Worm (Caenorhabditis elegans): ENCODE results near the gene M162.5.

M162.5 gene

ce11 chrV:19790248-19790647, 29.4 kb downstream of the M162.5 start:
- TF ChIP-seq tbx-8 (GFP tag; optimal IDR thresholded peaks at IDR 0.05) (no peak), drap-1 (GFP tag; optimal IDR thresholded peaks at IDR 0.05) (no peak), nhr-76 (tag; optimal IDR thresholded peaks at IDR 0.05) (no peak), sem-2 (GFP tag; optimal IDR thresholded peaks at IDR 0.05) (no peak), lsy-2 (tag; optimal IDR thresholded peaks at IDR 0.05) (no peak), nhr-2 (tag; optimal IDR thresholded peaks at IDR 0.05) (no peak), ztf-11 (tag; optimal IDR thresholded peaks at IDR 0.05) (no peak), ceh-83 (GFP tag; optimal IDR thresholded peaks at IDR 0.05) (no peak), pha-4 (tag; optimal IDR thresholded peaks at IDR 0.05) (no peak), nhr-28 (tag; optimal IDR thresholded peaks at IDR 0.05) (no peak), unc-120 (tag; optimal IDR thresholded peaks at IDR 0.05; ENCODE audit: poor library complexity, severe bottlenecking) (no peak), ceh-43 (GFP tag; optimal IDR thresholded peaks at IDR 0.05) (no peak), mep-1 (tag; optimal IDR thresholded peaks at IDR 0.05) (no peak), flh-1 (GFP tag; optimal IDR thresholded peaks at IDR 0.05) (no peak), lin-13 (tag; optimal IDR thresholded peaks at IDR 0.05) (no peak), elt-1 (tag; optimal IDR thresholded peaks at IDR 0.05; ENCODE audit: borderline replicate concordance, insufficient read depth) (no peak), sptf-1 (tag; optimal IDR thresholded peaks at IDR 0.05) (no peak), nhr-12 (tag; optimal IDR thresholded peaks at IDR 0.05) (no peak), lin-32 (GFP tag; optimal IDR thresholded peaks at IDR 0.05) (no peak)

ce11 chrV:19794931-19795330, 34.1 kb downstream of the M162.5 start, which contains the start of gene M162.7:
TSS of gene M162.7 (minus strand) at chrV:19795031.
- TF ChIP-seq nhr-12 (tag; optimal IDR thresholded peaks at IDR 0.05) (no peak), mep-1 (tag; optimal IDR thresholded peaks at IDR 0.05) (no peak), elt-3 (tag; optimal IDR thresholded peaks at IDR 0.05) (no peak), elt-1 (tag; optimal IDR thresholded peaks at IDR 0.05; ENCODE audit: borderline replicate concordance, insufficient read depth) (no peak), lin-32 (GFP tag; optimal IDR thresholded peaks at IDR 0.05) (no peak), zip-8 (tag; optimal IDR thresholded peaks at IDR 0.05) (no peak), tbx-8 (GFP tag; optimal IDR thresholded peaks at IDR 0.05) (no peak), unc-62 (GFP tag; optimal IDR thresholded peaks at IDR 0.05) (no peak), bed-3 (GFP tag; optimal IDR thresholded peaks at IDR 0.05) (no peak), ceh-39 (tag; optimal IDR thresholded peaks at IDR 0.05) (no peak), sptf-1 (tag; optimal IDR thresholded peaks at IDR 0.05) (no peak), drap-1 (GFP tag; optimal IDR thresholded peaks at IDR 0.05) (no peak), nhr-2 (tag; optimal IDR thresholded peaks at IDR 0.05) (no peak), mab-5 (tag; optimal IDR thresholded peaks at IDR 0.05) (no peak), nhr-28 (tag; optimal IDR thresholded peaks at IDR 0.05) (no peak), M03D4.4 (tag; optimal IDR thresholded peaks at IDR 0.05) (no peak), cnd-1 (tag; optimal IDR thresholded peaks at IDR 0.05) (no peak), ceh-43 (GFP tag; optimal IDR thresholded peaks at IDR 0.05) (no peak), snpc-4 (tag; optimal IDR thresholded peaks at IDR 0.05) (no peak), ceh-83 (GFP tag; optimal IDR thresholded peaks at IDR 0.05) (no peak)

ce11 chrV:19801033-19801432, 40.2 kb downstream of the M162.5 start, which contains the start of gene Y116F11B.2:
TSS of gene Y116F11B.2 (minus strand) at chrV:19801133.
- no peak for TF ChIP-seq lsy-2 (tag; optimal IDR thresholded peaks at IDR 0.05)

ce11 chrV:19802797-19803196, 41.9 kb downstream of the M162.5 start:
- TF ChIP-seq elt-3 (tag; optimal IDR thresholded peaks at IDR 0.05) (no peak), unc-39 (tag; optimal IDR thresholded peaks at IDR 0.05) (no peak), flh-1 (GFP tag; optimal IDR thresholded peaks at IDR 0.05) (no peak), nhr-12 (tag; optimal IDR thresholded peaks at IDR 0.05) (no peak), nhr-2 (tag; optimal IDR thresholded peaks at IDR 0.05) (no peak), nhr-237 (tag; optimal IDR thresholded peaks at IDR 0.05) (no peak), sptf-1 (tag; optimal IDR thresholded peaks at IDR 0.05) (no peak), drap-1 (GFP tag; optimal IDR thresholded peaks at IDR 0.05) (no peak), blmp-1 (tag; optimal IDR thresholded peaks at IDR 0.05) (no peak), hlh-1 (tag; optimal IDR thresholded peaks at IDR 0.05) (no peak), sem-2 (GFP tag; optimal IDR thresholded peaks at IDR 0.05) (no peak), unc-120 (tag; optimal IDR thresholded peaks at IDR 0.05; ENCODE audit: poor library complexity, severe bottlenecking) (no peak), ztf-11 (tag; optimal IDR thresholded peaks at IDR 0.05) (no peak), lsy-2 (tag; optimal IDR thresholded peaks at IDR 0.05) (no peak), lin-13 (tag; optimal IDR thresholded peaks at IDR 0.05) (no peak), bed-3 (GFP tag; optimal IDR thresholded peaks at IDR 0.05) (no peak)

- TF ChIP-seq sptf-1 (tag; optimal IDR thresholded peaks at IDR 0.05): no peak
- TF ChIP-seq drap-1 (GFP tag; optimal IDR thresholded peaks at IDR 0.05): no peak
- no peak for TF ChIP-seq nhr-76 (tag; optimal IDR thresholded peaks at IDR 0.05)
- TF ChIP-seq nhr-2 (tag; optimal IDR thresholded peaks at IDR 0.05): no peak
- no peak for TF ChIP-seq mls-2 (tag; optimal IDR thresholded peaks at IDR 0.05)
- TF ChIP-seq hlh-1 (tag; optimal IDR thresholded peaks at IDR 0.05): no peak
- no peak for TF ChIP-seq elt-3 (tag; optimal IDR thresholded peaks at IDR 0.05)
- no peak for TF ChIP-seq zip-8 (tag; optimal IDR thresholded peaks at IDR 0.05)
- no peak for TF ChIP-seq ceh-43 (GFP tag; optimal IDR thresholded peaks at IDR 0.05)
- no peak for TF ChIP-seq unc-120 (tag; optimal IDR thresholded peaks at IDR 0.05; ENCODE audit: poor library complexity, severe bottlenecking)
- TF ChIP-seq snpc-4 (tag; optimal IDR thresholded peaks at IDR 0.05): no peak
- TF ChIP-seq mep-1 (tag; optimal IDR thresholded peaks at IDR 0.05): no peak
- no peak for TF ChIP-seq sem-2 (GFP tag; optimal IDR thresholded peaks at IDR 0.05)
- no peak for TF ChIP-seq lin-32 (GFP tag; optimal IDR thresholded peaks at IDR 0.05)
- no peak for TF ChIP-seq ham-2 (GFP tag; optimal IDR thresholded peaks at IDR 0.05)
- TF ChIP-seq M03D4.4 (tag; optimal IDR thresholded peaks at IDR 0.05): no peak
- no peak for TF ChIP-seq cnd-1 (tag; optimal IDR thresholded peaks at IDR 0.05)
These were observed 44.7 kb downstream of the M162.5 start for ce11 chrV:19805548-19805947.
